Worm (Caenorhabditis elegans): Measurements from ENCODE around the gene W06A7.2.

DNA sequence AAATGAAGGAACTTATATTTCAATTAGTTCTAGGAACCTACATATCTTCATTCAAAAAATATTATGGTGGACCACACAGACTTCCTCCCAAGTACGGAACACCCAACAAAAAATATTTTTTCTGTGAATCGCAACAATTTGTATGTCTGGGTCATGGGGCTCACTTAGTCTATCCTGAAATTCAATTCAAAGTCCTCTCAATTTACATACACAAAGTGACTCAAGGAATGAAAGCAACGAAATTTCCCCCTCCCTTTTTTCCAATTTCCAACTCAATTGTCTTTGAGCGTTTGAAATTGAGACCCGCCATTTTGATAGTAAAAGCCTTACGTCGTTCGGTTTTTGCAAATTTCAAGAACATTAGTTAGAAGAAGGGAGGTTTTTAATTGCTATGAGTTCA, 37.7 kb downstream of the W06A7.2 start:
- TF ChIP-seq nhr-28 (tag; optimal IDR thresholded peaks at IDR 0.05) (no peak), snpc-4 (tag; optimal IDR thresholded peaks at IDR 0.05) (no peak), blmp-1 (tag; optimal IDR thresholded peaks at IDR 0.05) (no peak), lir-3 (tag; optimal IDR thresholded peaks at IDR 0.05; ENCODE audit: poor library complexity) (no peak), aly-2 (tag; optimal IDR thresholded peaks at IDR 0.05) (no peak), skn-1 (tag; optimal IDR thresholded peaks at IDR 0.05) (no peak), lin-15B (tag; optimal IDR thresholded peaks at IDR 0.05) (no peak), mdl-1 (tag; optimal IDR thresholded peaks at IDR 0.05) (no peak), lin-13 (GFP tag; optimal IDR thresholded peaks at IDR 0.05) (no peak), F16B12.6 (tag; optimal IDR thresholded peaks at IDR 0.05) (no peak), nhr-76 (tag; optimal IDR thresholded peaks at IDR 0.05) (no peak), C04F5.9 (tag; optimal IDR thresholded peaks at IDR 0.05) (no peak), ceh-82 (tag; optimal IDR thresholded peaks at IDR 0.05) (no peak)
